Worm (Caenorhabditis elegans) whole organism, midembryonic: ENCODE data around the gene fbxb-20.

Experiments used
- flt-1 ChIP-seq: fragments of 200-800 bp; sonication (Bioruptor generic); IDR thresholded peaks from 2 replicates; pipeline ENCODE4 v1.3.6; 2022; ENCODE audit warnings: missing genetic modification characterization, missing compliant biosample characterization
- klf-2 ChIP-seq: fragments of 200-800 bp; sonication (Bioruptor generic); conservative IDR thresholded peaks from 2 replicates; pipeline ENCODE4 v1.3.6; 2022; ENCODE audit warnings: missing genetic modification reagents, missing genetic modification characterization, missing compliant biosample characterization
- med-1 ChIP-seq: sonication (generic microtip); optimal IDR thresholded peaks from 2 replicates; lab custom pipeline; 2017; ENCODE audit warnings: missing genetic modification characterization, mild to moderate bottlenecking, missing compliant biosample characterization, antibody characterized with exemption, missing genetic modification reagents; ENCODE audit not compliant: insufficient read depth
- ref-1 ChIP-seq: fragments of 200-800 bp; sonication (Bioruptor generic); conservative IDR thresholded peaks from 2 replicates; pipeline ENCODE4 v1.3.6; 2022; ENCODE audit warnings: missing genetic modification reagents, missing genetic modification characterization, missing compliant biosample characterization
- tab-1 ChIP-seq: fragments of 200-800 bp; sonication (Bioruptor generic); IDR thresholded peaks from 2 replicates; pipeline ENCODE4 v1.3.6; 2022; ENCODE audit warnings: missing genetic modification characterization, missing compliant biosample characterization
- ztf-29 ChIP-seq: fragments of 200-800 bp; sonication (Bioruptor generic); IDR thresholded peaks from 2 replicates; pipeline ENCODE4 v1.3.6; 2022; ENCODE audit warnings: missing genetic modification reagents, missing genetic modification characterization, missing compliant biosample characterization

DNA sequence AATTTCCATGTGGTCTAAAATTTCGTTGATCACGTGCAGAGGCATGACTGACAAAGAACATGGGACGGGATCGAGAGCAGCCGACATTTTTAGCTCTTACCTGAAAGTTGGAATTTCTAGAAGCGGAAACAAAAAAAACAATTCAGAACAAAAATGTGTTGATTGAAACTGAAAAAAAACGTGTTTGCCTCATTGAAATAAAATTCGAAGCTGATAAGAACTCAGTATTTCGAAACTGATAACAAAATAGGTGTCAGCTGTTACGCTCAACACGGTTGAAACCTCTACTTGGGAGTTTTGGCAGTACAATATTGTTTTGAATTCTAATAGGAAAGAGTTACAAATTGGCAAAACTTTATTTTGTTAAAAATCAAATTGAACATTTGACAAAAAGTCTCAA is 41.5 kb downstream of the fbxb-20 start:
- TF ChIP-seq tab-1, result no peak
- no peak for TF ChIP-seq ref-1
- no peak for TF ChIP-seq med-1 (GFP tag; lab: Kevin White, UChicago)
- TF ChIP-seq flt-1 (GFP tag; lab: Robert Waterston, UW), result no peak
- TF ChIP-seq klf-2, result no peak
- TF ChIP-seq ztf-29 (GFP tag; lab: Robert Waterston, UW), result no peak
